Fruit fly (Drosophila melanogaster) whole organism, embryonic: ENCODE data around the gene upSET.

Experiments used
- BEAF-32 ChIP-seq: fragments of 200-800 bp; sonication (Bioruptor generic); optimal IDR thresholded peaks from 3 replicates; lab custom pipeline; 2017; ENCODE audit warnings: missing biosample characterization, missing genetic modification characterization, mild to moderate bottlenecking, moderate library complexity, missing genetic modification reagents
- CG10979 ChIP-seq: fragments of 200-800 bp; sonication (Bioruptor generic); optimal IDR thresholded peaks from 2 replicates; lab custom pipeline; 2018; ENCODE audit warnings: missing biosample characterization, mild to moderate bottlenecking, missing genetic modification characterization, moderate library complexity
- CG11504 ChIP-seq: fragments of 200-800 bp; sonication (Bioruptor generic); optimal IDR thresholded peaks from 3 replicates; lab custom pipeline; 2019; ENCODE audit warnings: missing biosample characterization, mild to moderate bottlenecking, missing genetic modification characterization, moderate library complexity
- CG11723 ChIP-seq: fragments of 200-800 bp; sonication (Bioruptor generic); optimal IDR thresholded peaks from 2 replicates; lab custom pipeline; 2017; ENCODE audit warnings: missing biosample characterization, mild to moderate bottlenecking, missing genetic modification characterization
- CG12104 ChIP-seq: fragments of 200-800 bp; sonication (Bioruptor generic); optimal IDR thresholded peaks from 3 replicates; lab custom pipeline; 2016; ENCODE audit warnings: missing biosample characterization, missing genetic modification characterization
- CG18011 ChIP-seq: fragments of 200-800 bp; sonication (Bioruptor generic); optimal IDR thresholded peaks from 2 replicates; lab custom pipeline; 2017; ENCODE audit warnings: missing biosample characterization, missing genetic modification characterization, mild to moderate bottlenecking, moderate library complexity, missing genotype
- CG30020 ChIP-seq: fragments of 200-800 bp; optimal IDR thresholded peaks from 2 replicates; lab custom pipeline; 2019; ENCODE audit warnings: missing biosample characterization, mild to moderate bottlenecking, missing genetic modification characterization, moderate library complexity
- CG31388 ChIP-seq: fragments of 200-800 bp; sonication (Bioruptor generic); optimal IDR thresholded peaks from 2 replicates; lab custom pipeline; 2016; ENCODE audit warnings: missing biosample characterization, missing genetic modification characterization
- CG32767 ChIP-seq: fragments of 200-800 bp; sonication (Bioruptor generic); IDR thresholded peaks from 2 replicates; pipeline ENCODE4 v1.3.6; 2022; ENCODE audit warnings: missing biosample characterization, missing genetic modification characterization
- CG3726 ChIP-seq: fragments of 200-800 bp; sonication (Bioruptor generic); IDR thresholded peaks from 3 replicates; pipeline ENCODE4, ENCODE4 v1.3.6; 2022; ENCODE audit warnings: missing biosample characterization, missing genetic modification characterization
- CG4282 ChIP-seq: fragments of 200-800 bp; sonication (Bioruptor generic); optimal IDR thresholded peaks from 2 replicates; lab custom pipeline; 2016; ENCODE audit warnings: missing biosample characterization, missing genetic modification characterization
- CG4617 ChIP-seq: fragments of 200-800 bp; sonication (Bioruptor generic); optimal IDR thresholded peaks from 3 replicates; lab custom pipeline; 2016; ENCODE audit warnings: missing biosample characterization, missing genetic modification characterization, borderline replicate concordance
- CG6683 ChIP-seq: fragments of 200-800 bp; sonication (Bioruptor generic); optimal IDR thresholded peaks from 2 replicates; lab custom pipeline; 2017; ENCODE audit warnings: missing biosample characterization, mild to moderate bottlenecking, missing genetic modification characterization, missing genetic modification reagents
- CG7271 ChIP-seq: fragments of 200-800 bp; sonication (Bioruptor generic); optimal IDR thresholded peaks from 2 replicates; lab custom pipeline; 2018; ENCODE audit warnings: missing biosample characterization, mild to moderate bottlenecking, missing genetic modification characterization, moderate library complexity
- CG7556 ChIP-seq: fragments of 200-800 bp; sonication (Bioruptor generic); optimal IDR thresholded peaks from 2 replicates; lab custom pipeline; 2017; ENCODE audit warnings: missing biosample characterization, mild to moderate bottlenecking, missing genetic modification characterization
- CG8478 ChIP-seq: fragments of >200 bp; optimal IDR thresholded peaks from 2 replicates; lab custom pipeline; 2018
- CG9876 ChIP-seq: fragments of 200-800 bp; sonication (Bioruptor generic); optimal IDR thresholded peaks from 2 replicates; lab custom pipeline; 2016; ENCODE audit warnings: missing biosample characterization, missing genetic modification characterization
- CTCF ChIP-seq: fragments of 200-800 bp; sonication (Bioruptor generic); optimal IDR thresholded peaks from 2 replicates; lab custom pipeline; 2017; ENCODE audit warnings: missing biosample characterization, mild to moderate bottlenecking, missing genetic modification characterization, moderate library complexity
- D ChIP-seq, 2 experiments: fragments of 200-800 bp in 1 of 2; fragments of >200 bp in 1 of 2; sonication (Bioruptor generic) in 1 of 2; optimal IDR thresholded peaks; 2 replicates in 1 of 2; 3 replicates in 1 of 2; lab custom pipeline; 2017; ENCODE audit warnings: mild to moderate bottlenecking in 1 of 2, missing biosample characterization in 1 of 2, missing genetic modification characterization in 1 of 2, missing genetic modification reagents in 1 of 2
- MESR4 ChIP-seq: fragments of 200-800 bp; sonication (Bioruptor generic); optimal IDR thresholded peaks from 2 replicates; lab custom pipeline; 2018; ENCODE audit warnings: missing biosample characterization, mild to moderate bottlenecking, missing genetic modification characterization, moderate library complexity
- Mad ChIP-seq: fragments of 200-800 bp; sonication (Bioruptor generic); optimal IDR thresholded peaks from 2 replicates; lab custom pipeline; 2016; ENCODE audit warnings: missing biosample characterization, missing genetic modification characterization
- Mrtf ChIP-seq: fragments of 200-800 bp; sonication (Bioruptor generic); IDR thresholded peaks from 3 replicates; pipeline ENCODE4 v1.3.6; 2022; ENCODE audit warnings: missing biosample characterization, missing genetic modification characterization
- NFAT ChIP-seq: fragments of 200-800 bp; sonication (Bioruptor generic); IDR thresholded peaks from 2 replicates; pipeline ENCODE4 v1.3.6; 2022; ENCODE audit warnings: missing biosample characterization, missing genetic modification characterization
- Ravus ChIP-seq: fragments of 200-800 bp; sonication (Bioruptor generic); IDR thresholded peaks from 2 replicates; pipeline ENCODE4 v1.3.6; 2022; ENCODE audit warnings: missing biosample characterization, missing genetic modification characterization
- Six4 ChIP-seq: fragments of 200-800 bp; sonication (Bioruptor generic); optimal IDR thresholded peaks from 2 replicates; lab custom pipeline; 2016; ENCODE audit warnings: missing biosample characterization, missing genetic modification characterization
- bbx ChIP-seq: fragments of 200-800 bp; sonication (Bioruptor generic); IDR thresholded peaks from 2 replicates; pipeline ENCODE4 v1.3.6; 2022; ENCODE audit warnings: missing biosample characterization, missing genetic modification characterization; ENCODE audit not compliant: partially characterized antibody
- bigmax ChIP-seq: fragments of 200-800 bp; sonication (Bioruptor generic); optimal IDR thresholded peaks from 2 replicates; lab custom pipeline; 2018; ENCODE audit warnings: missing biosample characterization, mild to moderate bottlenecking, missing genetic modification characterization
- cg ChIP-seq: fragments of 200-800 bp; sonication (Bioruptor generic); optimal IDR thresholded peaks from 3 replicates; lab custom pipeline; 2019; ENCODE audit warnings: missing biosample characterization, mild to moderate bottlenecking, missing genetic modification characterization, moderate library complexity
- cwo ChIP-seq: fragments of 200-800 bp; sonication (Bioruptor generic); optimal IDR thresholded peaks from 3 replicates; lab custom pipeline; 2017; ENCODE audit warnings: missing biosample characterization, missing genetic modification characterization, mild to moderate bottlenecking, moderate library complexity, missing genetic modification reagents
- exex ChIP-seq: fragments of 200-800 bp; sonication (Bioruptor generic); optimal IDR thresholded peaks from 4 replicates; lab custom pipeline; 2018; ENCODE audit warnings: missing biosample characterization, mild to moderate bottlenecking, missing genetic modification characterization, moderate library complexity
- fd3F ChIP-seq: fragments of 200-800 bp; sonication (Bioruptor generic); optimal IDR thresholded peaks from 2 replicates; lab custom pipeline; 2018; ENCODE audit warnings: missing biosample characterization, mild to moderate bottlenecking, missing genetic modification characterization, moderate library complexity
- fu2 ChIP-seq: fragments of 200-800 bp; sonication (Bioruptor generic); optimal IDR thresholded peaks from 2 replicates; lab custom pipeline; 2016; ENCODE audit warnings: missing biosample characterization, missing genetic modification characterization
- gt ChIP-seq: fragments of 200-800 bp; sonication (Bioruptor generic); IDR thresholded peaks from 2 replicates; pipeline ENCODE4 v1.3.6; 2022; ENCODE audit warnings: missing biosample characterization, missing genetic modification characterization
- hb ChIP-seq: fragments of 200-800 bp; sonication (Bioruptor generic); IDR thresholded peaks from 3 replicates; pipeline ENCODE4 v1.3.6; 2022; ENCODE audit warnings: missing biosample characterization, missing genetic modification characterization; ENCODE audit not compliant: partially characterized antibody
- jumu ChIP-seq: fragments of 200-800 bp; sonication (Bioruptor generic); optimal IDR thresholded peaks from 3 replicates; lab custom pipeline; 2016; ENCODE audit warnings: missing biosample characterization, missing genetic modification characterization
- kay ChIP-seq: fragments of 200-800 bp; sonication (Bioruptor generic); optimal IDR thresholded peaks from 2 replicates; lab custom pipeline; 2016; ENCODE audit warnings: missing biosample characterization, missing genetic modification characterization
- lbe ChIP-seq: fragments of 200-800 bp; sonication (Bioruptor generic); optimal IDR thresholded peaks from 2 replicates; lab custom pipeline; 2016; ENCODE audit warnings: missing biosample characterization, mild to moderate bottlenecking, missing genetic modification characterization
- luna ChIP-seq: fragments of 200-800 bp; sonication (Bioruptor generic); optimal IDR thresholded peaks from 2 replicates; lab custom pipeline; 2016; ENCODE audit warnings: missing biosample characterization, missing genetic modification characterization
- nerfin-1 ChIP-seq: fragments of 200-800 bp; sonication (Bioruptor generic); optimal IDR thresholded peaks from 3 replicates; lab custom pipeline; 2019; ENCODE audit warnings: missing biosample characterization, mild to moderate bottlenecking, missing genetic modification characterization, moderate library complexity
- sisA ChIP-seq: fragments of 200-800 bp; sonication (Bioruptor generic); IDR thresholded peaks from 2 replicates; pipeline ENCODE4 v1.3.6; 2022; ENCODE audit warnings: missing biosample characterization, missing genetic modification characterization
- slp2 ChIP-seq: fragments of 200-800 bp; sonication (Bioruptor generic); optimal IDR thresholded peaks from 2 replicates; lab custom pipeline; 2016; ENCODE audit warnings: missing biosample characterization, missing genetic modification characterization
- so ChIP-seq: fragments of 200-800 bp; sonication (Bioruptor generic); IDR thresholded peaks from 3 replicates; pipeline ENCODE4 v1.3.6; 2022; ENCODE audit warnings: missing biosample characterization, missing genetic modification characterization
- sug ChIP-seq: fragments of 200-800 bp; optimal IDR thresholded peaks from 2 replicates; lab custom pipeline; 2019; ENCODE audit warnings: missing biosample characterization, mild to moderate bottlenecking, missing genetic modification characterization, moderate library complexity
- tgo ChIP-seq: fragments of 200-800 bp; sonication (Bioruptor generic); IDR thresholded peaks from 3 replicates; pipeline ENCODE4 v1.3.6; 2022; ENCODE audit warnings: missing biosample characterization, missing genetic modification characterization
- twi ChIP-seq: fragments of 200-800 bp; optimal IDR thresholded peaks from 2 replicates; lab custom pipeline; 2019; ENCODE audit warnings: missing biosample characterization, mild to moderate bottlenecking, missing genetic modification characterization, moderate library complexity
- unpg ChIP-seq: fragments of 200-800 bp; sonication (Bioruptor generic); optimal IDR thresholded peaks from 3 replicates; lab custom pipeline; 2018; ENCODE audit warnings: missing biosample characterization, mild to moderate bottlenecking, missing genetic modification characterization, moderate library complexity
- vvl ChIP-seq: fragments of 200-800 bp; sonication (Bioruptor generic); IDR thresholded peaks from 2 replicates; pipeline ENCODE4 v1.3.6; 2022; ENCODE audit warnings: missing biosample characterization, missing genetic modification characterization
- zfh2 ChIP-seq: fragments of 200-800 bp; sonication (Bioruptor generic); optimal IDR thresholded peaks from 2 replicates; lab custom pipeline; 2016; ENCODE audit warnings: missing biosample characterization, missing genetic modification characterization

upSET gene

dm6 chr3L:13964635-13965501, 37.1 kb upstream of the upSET start, which contains the start of the genes Meics, Nxf3 and ssp2 (continued):
- TF ChIP-seq CG10979 (tag; lab: Kevin White, UChicago) (no peak), so (GFP tag; lab: Robert Waterston, UW) (no peak)

dm6 chr3L:13965502-13965843, 36.5 kb upstream of the upSET start:
- TF ChIP-seq D (optimal IDR thresholded peaks at IDR 0.05; lab: Kevin White, UChicago): peak; percentile 46
- no peak for TF ChIP-seq D (GFP tag; optimal IDR thresholded peaks at IDR 0.05; lab: Kevin White, UChicago)
- TF ChIP-seq nerfin-1 (tag; lab: Kevin White, UChicago): peak; percentile 87
- TF ChIP-seq cwo (GFP tag; lab: Kevin White, UChicago): no peak
- TF ChIP-seq exex: no peak
- peak; percentile 16 for TF ChIP-seq twi (tag; lab: Kevin White, UChicago)
- no peak for TF ChIP-seq hb (GFP tag; lab: Robert Waterston, UW)
- TF ChIP-seq bbx (GFP tag; lab: Robert Waterston, UW): no peak
- no peak for TF ChIP-seq CG31388 (GFP tag; lab: Kevin White, UChicago)
- TF ChIP-seq CG11504 (tag; lab: Kevin White, UChicago): no peak
- peak; percentile 66 for TF ChIP-seq CG8478
- no peak for TF ChIP-seq tgo
- no peak for TF ChIP-seq BEAF-32 (GFP tag; lab: Kevin White, UChicago)
- TF ChIP-seq gt: no peak
- no peak for TF ChIP-seq CG30020
- no peak for TF ChIP-seq sisA (GFP tag; lab: Robert Waterston, UW)
- TF ChIP-seq Ravus (GFP tag; lab: Robert Waterston, UW): no peak
- no peak for TF ChIP-seq jumu (GFP tag; lab: Kevin White, UChicago)
- TF ChIP-seq fu2: no peak
- no peak for TF ChIP-seq vvl (GFP tag; lab: Robert Waterston, UW)
- TF ChIP-seq CG18011 (GFP tag; lab: Kevin White, UChicago): no peak
- no peak for TF ChIP-seq CG7556
- TF ChIP-seq CG9876: no peak
- TF ChIP-seq CG32767 (GFP tag; lab: Robert Waterston, UW): no peak
- no peak for TF ChIP-seq bigmax
- TF ChIP-seq Mad: no peak
- no peak for TF ChIP-seq unpg (GFP tag; lab: Kevin White, UChicago)
- TF ChIP-seq Six4 (GFP tag; lab: Kevin White, UChicago): no peak
- TF ChIP-seq CG11723 (GFP tag; lab: Kevin White, UChicago): no peak
- peak; percentile 30 for TF ChIP-seq MESR4 (GFP tag; lab: Kevin White, UChicago)
- TF ChIP-seq CG7271 (tag; lab: Kevin White, UChicago): no peak
- no peak for TF ChIP-seq CG6683 (GFP tag; lab: Kevin White, UChicago)
- no peak for TF ChIP-seq CG12104
- peak; percentile 84 for TF ChIP-seq cg (GFP tag; lab: Kevin White, UChicago)

dm6 chr3L:13973377-13974111, 28.4 kb upstream of the upSET start, which contains the start of the genes CG13738 and Hsc70-1:
Gene CG13738 (minus strand): TSS chr3L:13973477.
Gene Hsc70-1 (plus strand): TSS chr3L:13974061.
- TF ChIP-seq lbe (GFP tag; lab: Kevin White, UChicago): no peak
- peak; percentile 25 for TF ChIP-seq fd3F (GFP tag; lab: Kevin White, UChicago)
- no peak for TF ChIP-seq CG8478
- no peak for TF ChIP-seq kay
- TF ChIP-seq CG4282: no peak
- TF ChIP-seq NFAT (GFP tag; lab: Robert Waterston, UW): no peak
- no peak for TF ChIP-seq zfh2 (GFP tag; lab: Kevin White, UChicago)
- TF ChIP-seq sug (tag; lab: Kevin White, UChicago): no peak
- no peak for TF ChIP-seq Mrtf (GFP tag; lab: Robert Waterston, UW)
- TF ChIP-seq CTCF: no peak
- no peak for TF ChIP-seq slp2 (GFP tag; lab: Kevin White, UChicago)
- no peak for TF ChIP-seq luna (GFP tag; lab: Kevin White, UChicago)
- 0 out of 3 replicates have a peak, but pooled peaks have one; percentile 41 for TF ChIP-seq CG3726
- no peak for TF ChIP-seq CG4617
- TF ChIP-seq CG31388 (GFP tag; lab: Kevin White, UChicago): no peak
